Worm (Caenorhabditis elegans) whole organism, L4 larva: Measurements from ENCODE around the gene ZC477.7.
A peak's percentile ranks its signal among the peaks of the same experiment; 100 is the strongest.

Experiments used
- F10B5.3 ChIP-seq: sonication (generic microtip); optimal IDR thresholded peaks from 2 replicates; lab custom pipeline; 2016; ENCODE audit warnings: mild to moderate bottlenecking, missing genetic modification characterization, missing compliant biosample characterization
- F37D6.2 ChIP-seq: sonication (generic microtip); optimal IDR thresholded peaks from 2 replicates; lab custom pipeline; 2016; ENCODE audit warnings: mild to moderate bottlenecking, missing genetic modification characterization, missing compliant biosample characterization
- F44E2.7 ChIP-seq: fragments of 200-800 bp; sonication (Bioruptor generic); IDR thresholded peaks from 2 replicates; pipeline ENCODE4 v2.1.2; 2022; ENCODE audit warnings: missing genetic modification characterization, missing compliant biosample characterization
- F49E8.2 ChIP-seq: sonication (generic microtip); optimal IDR thresholded peaks from 2 replicates; lab custom pipeline; 2016; ENCODE audit warnings: missing compliant biosample characterization, mild to moderate bottlenecking, missing genetic modification characterization, borderline replicate concordance
- R02D3.7 ChIP-seq: fragments of 150-350 bp; sonication (generic microtip); optimal IDR thresholded peaks from 3 replicates; lab custom pipeline; 2014; ENCODE audit warnings: missing biosample characterization, missing genetic modification characterization
- Y105C5A.15 ChIP-seq: fragments of 200-800 bp; sonication (Bioruptor generic); IDR thresholded peaks from 2 replicates; pipeline ENCODE4 v1.3.6; 2022; ENCODE audit warnings: missing genetic modification characterization, missing compliant biosample characterization
- ZK337.2 ChIP-seq: fragments of 200-800 bp; sonication (Bioruptor generic); IDR thresholded peaks from 2 replicates; pipeline ENCODE4 v1.3.6; 2022; ENCODE audit warnings: missing genetic modification reagents, missing genetic modification characterization, missing compliant biosample characterization
- aha-1 ChIP-seq: fragments of 150-350 bp; peaks from one replicate; lab custom pipeline; 2014; ENCODE audit warnings: missing biosample characterization, missing genetic modification characterization
- arid-1 ChIP-seq: fragments of 200-800 bp; sonication (Bioruptor generic); conservative IDR thresholded peaks from 2 replicates; pipeline ENCODE4 v1.3.6; 2022; ENCODE audit warnings: missing genetic modification reagents, missing genetic modification characterization, missing compliant biosample characterization
- ceh-28 ChIP-seq: fragments of 150-350 bp; optimal IDR thresholded peaks from 2 replicates; lab custom pipeline; 2014; ENCODE audit warnings: missing biosample characterization, missing genetic modification reagents, missing genetic modification characterization
- ceh-62 ChIP-seq: sonication (generic microtip); optimal IDR thresholded peaks from 2 replicates; lab custom pipeline; 2017; ENCODE audit warnings: missing biosample characterization, missing genetic modification characterization
- ces-1 ChIP-seq: fragments of 150-350 bp; sonication (generic microtip); optimal IDR thresholded peaks from 4 replicates; lab custom pipeline; 2014; ENCODE audit warnings: missing biosample characterization, missing genetic modification reagents, missing genetic modification characterization
- ctbp-1 ChIP-seq: fragments of 200-800 bp; sonication (Bioruptor generic); IDR thresholded peaks from 2 replicates; pipeline ENCODE4 v1.3.6; 2022; ENCODE audit warnings: missing genetic modification reagents, missing genetic modification characterization, missing compliant biosample characterization
- dmd-9 ChIP-seq: fragments of 200-800 bp; sonication (Bioruptor generic); IDR thresholded peaks from 2 replicates; pipeline ENCODE4 v1.3.6; 2022; ENCODE audit warnings: missing genetic modification reagents, missing genetic modification characterization, missing compliant biosample characterization
- dpl-1 ChIP-seq: fragments of 150-350 bp; optimal IDR thresholded peaks from 2 replicates; lab custom pipeline; 2014; ENCODE audit warnings: missing biosample characterization, missing genetic modification reagents, missing genetic modification characterization
- hlh-11 ChIP-seq: fragments of 200-800 bp; sonication (Bioruptor generic); optimal IDR thresholded peaks from 2 replicates; lab custom pipeline; 2018; ENCODE audit warnings: mild to moderate bottlenecking, missing genetic modification characterization, missing compliant biosample characterization
- jun-1 ChIP-seq: fragments of 150-350 bp; optimal IDR thresholded peaks from 2 replicates; lab custom pipeline; 2014; ENCODE audit warnings: missing biosample characterization, missing genetic modification reagents, missing genetic modification characterization
- lim-7 ChIP-seq: fragments of 200-800 bp; sonication (Bioruptor generic); IDR thresholded peaks from 2 replicates; pipeline ENCODE4 v1.3.6; 2022; ENCODE audit warnings: missing genetic modification characterization, missing compliant biosample characterization
- lin-13 ChIP-seq: fragments of 150-350 bp; optimal IDR thresholded peaks from 2 replicates; lab custom pipeline; 2014; ENCODE audit warnings: missing biosample characterization, missing genetic modification reagents, missing genetic modification characterization
- lin-15B ChIP-seq: fragments of 150-350 bp; sonication (generic microtip); optimal IDR thresholded peaks from 3 replicates; lab custom pipeline; 2014; ENCODE audit warnings: missing biosample characterization, missing genetic modification characterization
- lin-39 ChIP-seq: fragments of 150-350 bp; optimal IDR thresholded peaks from 2 replicates; lab custom pipeline; 2014; ENCODE audit warnings: missing biosample characterization, missing genetic modification reagents, missing genetic modification characterization
- lsy-2 ChIP-seq, 2 experiments: fragments of 150-350 bp in 1 of 2; sonication (generic microtip) in 1 of 2; optimal IDR thresholded peaks; 2 replicates each; lab custom pipeline; 2014 to 2017; ENCODE audit warnings: missing biosample characterization in 2 of 2, missing genetic modification characterization in 2 of 2
- madf-5 ChIP-seq, 2 experiments: fragments of 200-800 bp; sonication (Bioruptor generic); IDR thresholded peaks; 2 replicates each; pipeline ENCODE4 v1.3.6; 2022; ENCODE audit warnings: missing compliant biosample characterization in 2 of 2, missing genetic modification characterization in 2 of 2
- mdl-1 ChIP-seq, 2 experiments: fragments of 150-350 bp in 1 of 2; sonication (generic microtip) in 1 of 2; optimal IDR thresholded peaks; 2 replicates each; lab custom pipeline; 2014 to 2017; ENCODE audit warnings: missing biosample characterization in 2 of 2, missing genetic modification characterization in 2 of 2
- mdt-29 ChIP-seq: fragments of 200-800 bp; sonication (Bioruptor generic); IDR thresholded peaks from 2 replicates; pipeline ENCODE4 v1.3.6; 2022; ENCODE audit warnings: missing genetic modification reagents, missing genetic modification characterization, missing compliant biosample characterization
- mep-1 ChIP-seq: fragments of 150-350 bp; sonication (generic microtip); optimal IDR thresholded peaks from 3 replicates; lab custom pipeline; 2014; ENCODE audit warnings: missing biosample characterization, missing genetic modification characterization
- mxl-2 ChIP-seq: fragments of 200-800 bp; sonication (Bioruptor generic); conservative IDR thresholded peaks from 2 replicates; pipeline ENCODE4 v1.3.6; 2022; ENCODE audit warnings: missing genetic modification reagents, missing genetic modification characterization, missing compliant biosample characterization
- nhr-10 ChIP-seq: fragments of 150-350 bp; optimal IDR thresholded peaks from 2 replicates; lab custom pipeline; 2014; ENCODE audit warnings: missing biosample characterization, missing genetic modification characterization
- nhr-237 ChIP-seq: sonication (generic microtip); optimal IDR thresholded peaks from 2 replicates; lab custom pipeline; 2017; ENCODE audit warnings: missing biosample characterization, missing genetic modification characterization
- nhr-25 ChIP-seq: sonication (generic microtip); optimal IDR thresholded peaks from 2 replicates; lab custom pipeline; 2017; ENCODE audit warnings: missing genetic modification characterization, mild to moderate bottlenecking, missing compliant biosample characterization, antibody characterized with exemption, moderate library complexity, borderline replicate concordance; ENCODE audit not compliant: insufficient read depth
- nhr-42 ChIP-seq: fragments of 200-800 bp; sonication (Bioruptor generic); IDR thresholded peaks from 2 replicates; pipeline ENCODE4 v1.3.6; 2022; ENCODE audit warnings: missing genetic modification characterization, missing compliant biosample characterization
- sdz-12 ChIP-seq: fragments of 200-800 bp; sonication (Bioruptor generic); optimal IDR thresholded peaks from 2 replicates; lab custom pipeline; 2018; ENCODE audit warnings: mild to moderate bottlenecking, missing genetic modification characterization, missing compliant biosample characterization
- skn-1 ChIP-seq: fragments of 150-350 bp; optimal IDR thresholded peaks from 2 replicates; lab custom pipeline; 2014; ENCODE audit warnings: missing biosample characterization, missing genetic modification characterization
- spr-1 ChIP-seq: sonication (generic microtip); optimal IDR thresholded peaks from 2 replicates; lab custom pipeline; 2016; ENCODE audit warnings: mild to moderate bottlenecking, missing genetic modification characterization, missing compliant biosample characterization
- tra-1 ChIP-seq: fragments of 200-800 bp; sonication (Bioruptor generic); IDR thresholded peaks from 2 replicates; pipeline ENCODE4 v1.3.6; 2022; ENCODE audit warnings: missing genetic modification reagents, missing genetic modification characterization, missing compliant biosample characterization
- unc-130 ChIP-seq: sonication (generic microtip); optimal IDR thresholded peaks from 2 replicates; lab custom pipeline; 2016; ENCODE audit warnings: missing genetic modification reagents, missing genetic modification characterization, missing compliant biosample characterization
- zfp-3 ChIP-seq: fragments of 200-800 bp; sonication (Bioruptor generic); conservative IDR thresholded peaks from 2 replicates; pipeline ENCODE4 v1.3.6; 2022; ENCODE audit warnings: missing genetic modification reagents, missing genetic modification characterization, missing compliant biosample characterization
- zip-11 ChIP-seq: fragments of 200-800 bp; sonication (Bioruptor generic); IDR thresholded peaks from 2 replicates; pipeline ENCODE4 v1.3.6; 2022; ENCODE audit warnings: missing genetic modification characterization, missing compliant biosample characterization
- ztf-11 ChIP-seq: fragments of 150-350 bp; optimal IDR thresholded peaks from 2 replicates; lab custom pipeline; 2014; ENCODE audit warnings: missing biosample characterization, missing genetic modification characterization

Gene ZC477.7

DNA sequence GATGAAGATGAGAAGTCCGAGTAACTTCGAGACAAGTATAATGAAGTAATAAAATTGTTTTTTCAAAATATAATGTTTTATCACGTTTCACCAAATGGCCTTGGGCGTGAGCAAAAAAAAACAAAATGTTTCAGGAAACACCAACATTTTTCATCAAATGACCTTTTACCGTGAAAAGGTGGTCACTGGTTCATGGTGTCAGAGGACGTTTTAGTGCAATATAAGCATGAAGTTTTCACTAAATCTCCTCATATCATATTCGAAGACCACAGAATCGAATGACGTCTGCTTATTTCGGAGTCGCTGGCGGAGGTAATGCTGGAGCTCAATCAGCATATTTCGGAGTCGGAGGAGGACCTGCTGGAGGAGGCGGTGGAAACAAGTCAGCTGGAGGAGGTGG lies at the start of gene ZC477.7, which contains the start of gene ssq-3:
TSS of gene ZC477.7 (minus strand) at position 101 of the 400 bp plus-strand sequence.
TSS of gene ssq-3 (plus strand) at position 251 of the 400 bp plus-strand sequence.
- TF ChIP-seq lin-15B (tag; lab: Kevin White, UChicago) (no peak), skn-1 (no peak), dpl-1 (GFP tag; lab: Kevin White, UChicago) (no peak), hlh-11 (tag; lab: Kevin White, UChicago) (no peak), tra-1 (no peak), F44E2.7 (GFP tag; lab: Robert Waterston, UW) (no peak), arid-1 (GFP tag; lab: Robert Waterston, UW) (no peak), mdt-29 (GFP tag; lab: Robert Waterston, UW) (no peak), jun-1 (tag; lab: Kevin White, UChicago) (no peak), mxl-2 (no peak), sdz-12 (no peak), lin-13 (GFP tag; lab: Kevin White, UChicago) (no peak)

DNA sequence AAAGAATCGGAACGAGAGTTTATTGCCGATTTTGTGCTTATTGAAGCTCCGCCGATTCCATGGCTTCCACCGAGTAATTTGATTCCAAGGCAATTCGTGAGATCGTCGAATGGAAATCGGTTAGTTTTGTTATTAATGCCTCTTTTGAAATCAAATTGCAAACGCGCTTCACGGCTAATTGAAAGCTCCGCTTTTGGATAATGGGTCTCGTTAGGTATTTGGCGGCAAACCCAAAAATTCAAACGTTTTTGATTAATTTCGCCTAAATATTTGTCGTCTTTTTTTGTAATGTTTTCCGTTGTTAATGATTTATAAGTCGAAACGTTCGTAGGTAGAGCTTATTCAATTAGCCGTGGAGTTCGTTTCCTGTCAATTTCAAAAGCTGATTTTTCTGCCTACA lies 48.3 kb upstream of the ZC477.7 start:
- TF ChIP-seq ceh-62 (tag; lab: Kevin White, UChicago) (no peak), madf-5 (GFP tag; IDR thresholded peaks at IDR 0.05; lab: Robert Waterston, UW) (no peak), F49E8.2 (no peak), ztf-11 (no peak), Y105C5A.15 (GFP tag; lab: Robert Waterston, UW) (no peak), unc-130 (no peak), nhr-237 (tag; lab: Kevin White, UChicago) (no peak), nhr-25 (tag; lab: Kevin White, UChicago) (no peak), hlh-11 (tag; lab: Kevin White, UChicago) (no peak), mxl-2 (no peak), lin-39 (tag; lab: Kevin White, UChicago) (no peak), nhr-42 (GFP tag; lab: Robert Waterston, UW) (no peak), zip-11 (no peak), nhr-10 (tag; lab: Kevin White, UChicago) (no peak)

DNA sequence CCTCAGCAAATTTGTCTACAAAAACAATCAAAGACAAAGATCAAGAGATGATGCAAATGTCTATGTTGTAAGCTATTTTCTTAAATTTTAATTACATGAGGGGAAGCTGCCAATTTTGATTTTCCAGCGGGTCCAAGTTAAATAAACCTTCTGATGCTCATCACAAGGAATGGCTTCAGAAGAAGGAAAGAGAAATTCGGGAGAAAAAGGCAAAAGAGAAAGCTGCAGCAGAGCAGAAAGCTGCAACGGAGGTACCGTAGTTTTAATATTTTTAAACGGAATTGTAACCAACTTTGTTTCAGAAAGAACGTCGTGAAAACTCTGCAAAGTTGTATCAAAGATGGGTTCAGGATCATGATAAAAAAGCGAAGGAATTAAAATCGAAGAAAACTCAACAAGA lies 46.9 kb upstream of the ZC477.7 start:
- TF ChIP-seq mxl-2, result no peak
- no peak for TF ChIP-seq F37D6.2 (tag; lab: Kevin White, UChicago)
- TF ChIP-seq aha-1 (tag; lab: Kevin White, UChicago), result peak; percentile 94
- no peak for TF ChIP-seq R02D3.7 (tag; lab: Kevin White, UChicago)
- no peak for TF ChIP-seq mdl-1 (tag; optimal IDR thresholded peaks at IDR 0.05; lab: Kevin White, UChicago)
- TF ChIP-seq lsy-2 (tag; optimal IDR thresholded peaks at IDR 0.05; lab: Kevin White, UChicago), result no peak
- no peak for TF ChIP-seq ceh-28 (tag; lab: Kevin White, UChicago)
- TF ChIP-seq dmd-9, result no peak

DNA sequence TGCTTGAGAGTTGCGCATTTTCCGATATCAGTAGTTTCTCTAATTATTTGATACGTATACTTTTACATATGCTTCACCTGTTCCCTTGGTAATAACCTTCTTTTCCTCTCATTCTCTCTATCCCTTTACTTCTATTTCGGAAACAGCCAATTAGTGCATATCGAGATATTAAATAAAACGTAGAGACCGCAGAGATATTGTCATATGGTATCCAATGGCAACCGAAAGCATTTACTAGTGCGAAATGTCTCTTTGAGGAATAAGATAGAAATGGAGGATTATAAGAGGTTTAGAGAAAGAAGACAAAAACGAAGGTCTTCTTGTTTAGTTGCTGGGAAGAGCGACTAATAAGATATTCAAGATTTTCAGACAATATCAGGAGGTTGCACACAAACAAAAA lies 45.1 kb upstream of the ZC477.7 start, which contains the start of gene maph-9:
TSS of gene maph-9 (plus strand) at position 273 of the 400 bp plus-strand sequence.
- TF ChIP-seq ZK337.2, result no peak
- TF ChIP-seq aha-1 (tag; lab: Kevin White, UChicago), result peak; percentile 67
- no peak for TF ChIP-seq spr-1
- TF ChIP-seq ces-1, result no peak

DNA sequence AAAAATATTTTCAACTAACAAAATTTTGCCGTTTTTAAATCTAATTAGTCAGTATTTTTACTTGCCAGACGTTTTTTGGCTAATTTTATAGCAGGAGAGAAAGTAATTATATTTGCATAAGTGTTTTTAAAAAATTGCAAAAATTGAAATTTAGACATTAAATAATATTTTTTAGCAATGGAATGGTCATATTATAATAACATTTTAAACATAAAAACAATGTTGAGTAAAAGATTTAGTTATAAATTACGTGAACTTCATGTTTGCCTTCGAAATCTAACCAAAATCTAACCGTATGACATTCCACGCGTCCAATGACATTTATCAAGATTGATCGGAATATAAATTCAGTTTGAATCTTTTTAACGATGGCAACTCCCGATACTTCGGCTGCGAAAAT lies 43.1 kb upstream of the ZC477.7 start, which contains the start of gene C34D4.2:
TSS of gene C34D4.2 (plus strand) at position 301 of the 400 bp plus-strand sequence.
- TF ChIP-seq F10B5.3 (tag; lab: Kevin White, UChicago) (no peak), lim-7 (no peak), zfp-3 (GFP tag; lab: Robert Waterston, UW) (no peak), ctbp-1 (GFP tag; lab: Robert Waterston, UW) (no peak), mep-1 (tag; lab: Kevin White, UChicago) (no peak), dmd-9 (no peak), Y105C5A.15 (GFP tag; lab: Robert Waterston, UW) (no peak)
- TF ChIP-seq, all 104 proteins: peak for 0
